Fruit fly (Drosophila melanogaster): Measurements from ENCODE around the gene Or33c.

Or33c gene

dm6 chr2L:11937669-11938068, at the start of gene Or33c:
Or33c (plus strand) TSS chr2L:11937969.
- TF ChIP-seq Dll (optimal IDR thresholded peaks at IDR 0.05) = no peak
- no peak for TF ChIP-seq CG8478 (optimal IDR thresholded peaks at IDR 0.05)
- no peak for TF ChIP-seq EcR (GFP tag; optimal IDR thresholded peaks at IDR 0.05)
- TF ChIP-seq psq (optimal IDR thresholded peaks at IDR 0.05) = no peak
- no peak for TF ChIP-seq pan (optimal IDR thresholded peaks at IDR 0.05)
- no peak for TF ChIP-seq usp (GFP tag; optimal IDR thresholded peaks at IDR 0.05)

- no peak for TF ChIP-seq psq (optimal IDR thresholded peaks at IDR 0.05)
- TF ChIP-seq usp (GFP tag; optimal IDR thresholded peaks at IDR 0.05) = no peak
- TF ChIP-seq CG8478 (optimal IDR thresholded peaks at IDR 0.05) = no peak
- no peak for TF ChIP-seq pan (optimal IDR thresholded peaks at IDR 0.05)
- TF ChIP-seq EcR (GFP tag; optimal IDR thresholded peaks at IDR 0.05) = no peak
- TF ChIP-seq Dll (optimal IDR thresholded peaks at IDR 0.05) = no peak
These were observed 44.5 kb upstream of the Or33c start for dm6 chr2L:11893269-11893668.

- no peak for TF ChIP-seq pan (optimal IDR thresholded peaks at IDR 0.05)
- TF ChIP-seq usp (GFP tag; optimal IDR thresholded peaks at IDR 0.05) = no peak
- TF ChIP-seq Dll (optimal IDR thresholded peaks at IDR 0.05) = no peak
- TF ChIP-seq psq (optimal IDR thresholded peaks at IDR 0.05) = no peak
- no peak for TF ChIP-seq CG8478 (optimal IDR thresholded peaks at IDR 0.05)
- no peak for TF ChIP-seq EcR (GFP tag; optimal IDR thresholded peaks at IDR 0.05)
These were observed 35.3 kb upstream of the Or33c start for dm6 chr2L:11902483-11902882.

dm6 chr2L:11903335-11903734, 34.4 kb upstream of the Or33c start:
- TF ChIP-seq CG8478 (optimal IDR thresholded peaks at IDR 0.05) (no peak), EcR (GFP tag; optimal IDR thresholded peaks at IDR 0.05) (no peak), pan (optimal IDR thresholded peaks at IDR 0.05) (no peak), Dll (optimal IDR thresholded peaks at IDR 0.05) (no peak), psq (optimal IDR thresholded peaks at IDR 0.05) (no peak), usp (GFP tag; optimal IDR thresholded peaks at IDR 0.05) (no peak)

- no peak for TF ChIP-seq pan (optimal IDR thresholded peaks at IDR 0.05)
- TF ChIP-seq CG8478 (optimal IDR thresholded peaks at IDR 0.05) = no peak
- no peak for TF ChIP-seq Dll (optimal IDR thresholded peaks at IDR 0.05)
- TF ChIP-seq psq (optimal IDR thresholded peaks at IDR 0.05) = no peak
- TF ChIP-seq EcR (GFP tag; optimal IDR thresholded peaks at IDR 0.05) = no peak
- no peak for TF ChIP-seq usp (GFP tag; optimal IDR thresholded peaks at IDR 0.05)
These were observed 33.6 kb upstream of the Or33c start for dm6 chr2L:11904181-11904580.

- TF ChIP-seq CG8478 (optimal IDR thresholded peaks at IDR 0.05) (no peak), Dll (optimal IDR thresholded peaks at IDR 0.05) (no peak), pan (optimal IDR thresholded peaks at IDR 0.05) (no peak), EcR (GFP tag; optimal IDR thresholded peaks at IDR 0.05) (no peak), psq (optimal IDR thresholded peaks at IDR 0.05) (no peak)
These were observed 9.3 kb upstream of the Or33c start, which contains the start of gene Pde1c for dm6 chr2L:11928464-11928863. Pde1c (minus strand) TSS chr2L:11928572.

DNA sequence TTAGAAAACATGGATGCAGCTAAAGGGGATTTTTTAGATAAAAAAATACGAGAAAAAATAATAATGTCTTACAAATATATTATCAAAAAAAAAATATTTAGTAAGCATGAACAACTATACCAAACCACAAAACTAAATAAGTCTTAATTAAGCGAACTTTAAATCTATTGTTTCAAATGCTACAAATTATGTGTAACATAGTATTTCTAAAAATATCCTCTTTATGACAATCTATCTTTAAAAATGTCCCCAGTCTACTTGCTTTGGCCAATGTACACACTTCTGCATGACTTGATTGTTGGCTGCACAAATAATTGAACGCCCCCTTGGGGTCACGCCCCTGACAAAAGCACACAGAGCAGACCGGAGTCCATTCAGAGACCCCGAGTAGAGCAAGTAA, 6.2 kb upstream of the Or33c start:
- TF ChIP-seq EcR (GFP tag; optimal IDR thresholded peaks at IDR 0.05) (no peak), psq (optimal IDR thresholded peaks at IDR 0.05) (no peak), pan (optimal IDR thresholded peaks at IDR 0.05) (no peak), usp (GFP tag; optimal IDR thresholded peaks at IDR 0.05) (no peak), CG8478 (optimal IDR thresholded peaks at IDR 0.05) (no peak), Dll (optimal IDR thresholded peaks at IDR 0.05) (no peak)

DNA sequence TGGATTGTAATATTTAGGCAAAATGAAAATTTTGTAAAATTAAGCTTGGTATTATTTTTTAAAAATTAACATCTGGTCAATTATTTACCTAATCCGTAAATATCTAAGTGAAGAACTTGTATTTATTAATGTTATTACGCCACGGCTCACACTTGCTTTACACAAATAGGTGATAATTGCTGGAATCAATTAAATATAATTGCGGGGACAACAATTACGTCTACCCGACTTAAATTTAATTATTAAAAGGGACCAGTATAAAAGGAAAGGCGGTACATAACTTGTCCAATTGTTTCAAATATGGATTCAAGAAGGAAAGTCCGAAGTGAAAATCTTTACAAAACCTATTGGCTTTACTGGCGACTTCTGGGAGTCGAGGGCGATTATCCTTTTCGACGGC, 3.6 kb upstream of the Or33c start, which contains the start of gene Or33a:
TSS of gene Or33a (plus strand) at position 301 of the 400 bp plus-strand sequence.
- TF ChIP-seq Dll (optimal IDR thresholded peaks at IDR 0.05) = no peak

DNA sequence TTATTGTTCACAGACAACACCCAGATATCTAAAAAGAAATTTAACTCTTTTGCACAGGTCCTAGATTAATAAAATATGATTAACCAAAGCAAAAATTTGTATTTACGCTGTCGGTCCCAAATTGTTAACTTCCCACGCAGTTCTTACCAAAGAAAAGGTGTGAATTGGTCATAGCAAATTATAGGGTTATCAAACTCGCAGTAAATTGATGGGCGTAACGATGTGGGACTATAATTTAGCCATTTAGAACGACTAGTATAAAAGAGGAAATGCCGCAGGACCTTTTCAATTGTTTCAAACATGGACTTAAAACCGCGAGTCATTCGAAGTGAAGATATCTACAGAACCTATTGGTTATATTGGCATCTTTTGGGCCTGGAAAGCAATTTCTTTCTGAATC, 1.9 kb upstream of the Or33c start, which contains the start of gene Or33b:
TSS of gene Or33b (plus strand) at position 301 of the 400 bp plus-strand sequence.
- TF ChIP-seq pan (optimal IDR thresholded peaks at IDR 0.05) = no peak
- no peak for TF ChIP-seq usp (GFP tag; optimal IDR thresholded peaks at IDR 0.05)
- no peak for TF ChIP-seq Dll (optimal IDR thresholded peaks at IDR 0.05)
- TF ChIP-seq CG8478 (optimal IDR thresholded peaks at IDR 0.05) = no peak
- TF ChIP-seq EcR (GFP tag; optimal IDR thresholded peaks at IDR 0.05) = no peak
- no peak for TF ChIP-seq psq (optimal IDR thresholded peaks at IDR 0.05)

- TF ChIP-seq pan (optimal IDR thresholded peaks at IDR 0.05) (no peak), psq (optimal IDR thresholded peaks at IDR 0.05) (no peak), Dll (optimal IDR thresholded peaks at IDR 0.05) (no peak), CG8478 (optimal IDR thresholded peaks at IDR 0.05) (no peak), usp (GFP tag; optimal IDR thresholded peaks at IDR 0.05) (no peak), EcR (GFP tag; optimal IDR thresholded peaks at IDR 0.05) (no peak)
These were observed 2.9 kb downstream of the Or33c start for dm6 chr2L:11940620-11941019.

DNA sequence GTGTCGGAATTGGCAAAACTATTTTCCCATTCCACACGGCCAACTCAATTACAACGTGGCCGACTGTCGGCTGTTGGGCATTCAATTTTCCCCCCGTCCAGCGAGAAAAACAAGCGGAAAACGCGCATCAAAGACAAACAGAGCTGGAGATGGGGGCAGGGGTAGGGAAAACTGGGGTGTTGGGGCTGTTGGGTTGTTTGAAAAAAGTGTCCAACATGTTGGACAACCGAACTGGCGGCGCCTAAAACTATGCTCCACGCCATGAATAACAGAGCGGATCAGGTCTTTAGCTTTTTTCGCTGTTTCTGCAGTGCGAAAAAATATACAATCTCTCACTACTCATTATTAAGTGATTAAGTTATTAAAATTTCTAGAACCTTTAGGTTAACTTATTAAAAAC, 4.5 kb downstream of the Or33c start:
- no peak for TF ChIP-seq Dll (optimal IDR thresholded peaks at IDR 0.05)
- no peak for TF ChIP-seq EcR (GFP tag; optimal IDR thresholded peaks at IDR 0.05)
- TF ChIP-seq psq (optimal IDR thresholded peaks at IDR 0.05) = no peak

- TF ChIP-seq CG8478 (optimal IDR thresholded peaks at IDR 0.05) (no peak), psq (optimal IDR thresholded peaks at IDR 0.05) (no peak), usp (GFP tag; optimal IDR thresholded peaks at IDR 0.05) (no peak), Dll (optimal IDR thresholded peaks at IDR 0.05) (no peak), EcR (GFP tag; optimal IDR thresholded peaks at IDR 0.05) (no peak), pan (optimal IDR thresholded peaks at IDR 0.05) (no peak)
These were observed 5.1 kb downstream of the Or33c start for dm6 chr2L:11942826-11943225.

dm6 chr2L:11943829-11944228, 6.1 kb downstream of the Or33c start, which contains the start of gene Crys:
Crys (plus strand) TSS chr2L:11944129.
- no peak for TF ChIP-seq pan (optimal IDR thresholded peaks at IDR 0.05)
- no peak for TF ChIP-seq EcR (GFP tag; optimal IDR thresholded peaks at IDR 0.05)
- TF ChIP-seq usp (GFP tag; optimal IDR thresholded peaks at IDR 0.05) = no peak
- no peak for TF ChIP-seq Dll (optimal IDR thresholded peaks at IDR 0.05)
- no peak for TF ChIP-seq psq (optimal IDR thresholded peaks at IDR 0.05)
- TF ChIP-seq CG8478 (optimal IDR thresholded peaks at IDR 0.05) = no peak

Data from whole organism.